Worm (Caenorhabditis elegans) whole organism, midembryonic: ENCODE measurements around the gene fipr-13.

Source experiments
- T22C8.4 ChIP-seq: fragments of 200-800 bp; sonication (Bioruptor generic); IDR thresholded peaks from 2 replicates; pipeline ENCODE4 v1.3.6; 2022; ENCODE audit warnings: missing genetic modification characterization, missing compliant biosample characterization
- cog-1 ChIP-seq: sonication (generic microtip); optimal IDR thresholded peaks from 2 replicates; lab custom pipeline; 2016; ENCODE audit warnings: missing genetic modification characterization, missing compliant biosample characterization
- flt-1 ChIP-seq: fragments of 200-800 bp; sonication (Bioruptor generic); IDR thresholded peaks from 2 replicates; pipeline ENCODE4 v1.3.6; 2022; ENCODE audit warnings: missing genetic modification characterization, missing compliant biosample characterization
- klf-2 ChIP-seq: fragments of 200-800 bp; sonication (Bioruptor generic); conservative IDR thresholded peaks from 2 replicates; pipeline ENCODE4 v1.3.6; 2022; ENCODE audit warnings: missing genetic modification reagents, missing genetic modification characterization, missing compliant biosample characterization
- med-1 ChIP-seq: sonication (generic microtip); optimal IDR thresholded peaks from 2 replicates; lab custom pipeline; 2017; ENCODE audit warnings: missing genetic modification characterization, mild to moderate bottlenecking, missing compliant biosample characterization, antibody characterized with exemption, missing genetic modification reagents; ENCODE audit not compliant: insufficient read depth
- ref-1 ChIP-seq: fragments of 200-800 bp; sonication (Bioruptor generic); conservative IDR thresholded peaks from 2 replicates; pipeline ENCODE4 v1.3.6; 2022; ENCODE audit warnings: missing genetic modification reagents, missing genetic modification characterization, missing compliant biosample characterization
- tab-1 ChIP-seq: fragments of 200-800 bp; sonication (Bioruptor generic); IDR thresholded peaks from 2 replicates; pipeline ENCODE4 v1.3.6; 2022; ENCODE audit warnings: missing genetic modification characterization, missing compliant biosample characterization
- ztf-23 ChIP-seq: fragments of 200-800 bp; sonication (Bioruptor generic); IDR thresholded peaks from 2 replicates; pipeline ENCODE4 v1.3.6; 2022; ENCODE audit warnings: missing genetic modification reagents, missing genetic modification characterization, missing compliant biosample characterization
- ztf-29 ChIP-seq: fragments of 200-800 bp; sonication (Bioruptor generic); IDR thresholded peaks from 2 replicates; pipeline ENCODE4 v1.3.6; 2022; ENCODE audit warnings: missing genetic modification reagents, missing genetic modification characterization, missing compliant biosample characterization

DNA sequence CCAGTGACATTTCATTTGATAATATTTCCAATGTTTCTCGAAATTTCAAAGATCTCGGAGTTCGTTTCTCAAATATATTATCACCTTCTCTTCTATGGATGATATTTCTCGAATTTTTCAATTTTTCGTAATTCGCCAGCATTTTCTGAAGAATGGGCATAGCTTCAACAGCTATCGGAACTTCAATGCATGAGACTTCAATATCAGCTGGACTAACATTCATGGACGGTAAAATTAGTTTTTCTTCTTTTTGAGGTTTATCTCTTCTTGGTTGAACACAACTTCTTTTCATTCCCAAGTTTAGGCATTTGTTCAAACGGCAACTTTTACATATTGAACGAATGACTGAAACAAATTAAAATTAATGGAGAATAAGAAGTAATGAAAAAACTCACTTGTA, 16.6 kb downstream of the fipr-13 start:
- TF ChIP-seq ztf-29 (no peak), flt-1 (no peak), klf-2 (GFP tag; lab: Robert Waterston, UW) (no peak), ref-1 (GFP tag; lab: Robert Waterston, UW) (no peak), med-1 (GFP tag; lab: Kevin White, UChicago) (no peak), ztf-23 (GFP tag; lab: Robert Waterston, UW) (no peak), tab-1 (GFP tag; lab: Robert Waterston, UW) (no peak), T22C8.4 (GFP tag; lab: Robert Waterston, UW) (no peak), cog-1 (tag; lab: Kevin White, UChicago) (no peak)
